Worm (Caenorhabditis elegans): ENCODE results near the gene F44B9.9.

ce11 chrIII:8065101-8065500 lies 34.2 kb upstream of the F44B9.9 start:
- no peak for TF ChIP-seq ztf-23 (GFP tag; IDR thresholded peaks at IDR 0.05)
- no peak for TF ChIP-seq ztf-29 (GFP tag; IDR thresholded peaks at IDR 0.05)
- no peak for TF ChIP-seq cog-1 (tag; optimal IDR thresholded peaks at IDR 0.05)
- no peak for TF ChIP-seq klf-2 (GFP tag; conservative IDR thresholded peaks at IDR 0.05)
- no peak for TF ChIP-seq ref-1 (GFP tag; conservative IDR thresholded peaks at IDR 0.05)
- no peak for TF ChIP-seq tab-1 (GFP tag; IDR thresholded peaks at IDR 0.05)
- no peak for TF ChIP-seq med-1 (GFP tag; optimal IDR thresholded peaks at IDR 0.05; ENCODE audit: insufficient read depth)
- TF ChIP-seq flt-1 (GFP tag; IDR thresholded peaks at IDR 0.05): no peak

Data from whole organism, midembryonic.